Worm (Caenorhabditis elegans): ENCODE results near the gene Y53F4B.10.
A peak's percentile ranks its signal among the peaks of the same experiment; 100 is the strongest.

Gene Y53F4B.10

ce11 chrII:15026389-15026788, 23.1 kb upstream of the Y53F4B.10 start:
- TF ChIP-seq pqm-1 (tag; optimal IDR thresholded peaks at IDR 0.05): no peak
- no peak for TF ChIP-seq ceh-34 (tag; optimal IDR thresholded peaks at IDR 0.05)

- TF ChIP-seq pros-1 (tag; optimal IDR thresholded peaks at IDR 0.05): peak; percentile 63
- TF ChIP-seq fkh-10 (GFP tag; optimal IDR thresholded peaks at IDR 0.05): no peak
- TF ChIP-seq che-1 (tag; optimal IDR thresholded peaks at IDR 0.05): no peak
- no peak for TF ChIP-seq ceh-14 (tag; optimal IDR thresholded peaks at IDR 0.05)
- TF ChIP-seq pax-1 (tag; optimal IDR thresholded peaks at IDR 0.05): peak; percentile 74
- peak; percentile 62 for TF ChIP-seq unc-55 (GFP tag; optimal IDR thresholded peaks at IDR 0.05)
- TF ChIP-seq ama-1 (optimal IDR thresholded peaks at IDR 0.05): peak; percentile 90
- TF ChIP-seq odd-2 (tag; optimal IDR thresholded peaks at IDR 0.05): no peak
- no peak for TF ChIP-seq hlh-13 (GFP tag; optimal IDR thresholded peaks at IDR 0.05)
- peak; percentile 72 for TF ChIP-seq rnt-1 (tag; optimal IDR thresholded peaks at IDR 0.05)
- peak; percentile 69 for TF ChIP-seq hlh-30 (tag; optimal IDR thresholded peaks at IDR 0.05; ENCODE audit: insufficient read depth)
- TF ChIP-seq lim-6 (tag; optimal IDR thresholded peaks at IDR 0.05): no peak
- peak; percentile 78 for TF ChIP-seq dve-1 (tag; optimal IDR thresholded peaks at IDR 0.05)
- peak; percentile 59 for TF ChIP-seq elt-2 (tag; optimal IDR thresholded peaks at IDR 0.05)
- peak; percentile 48 for TF ChIP-seq ceh-31 (tag; optimal IDR thresholded peaks at IDR 0.05)
- no peak for TF ChIP-seq pqm-1 (tag; optimal IDR thresholded peaks at IDR 0.05)
- peak; percentile 68 for TF ChIP-seq madf-2 (tag; optimal IDR thresholded peaks at IDR 0.05)
- TF ChIP-seq ceh-34 (tag; optimal IDR thresholded peaks at IDR 0.05): peak; percentile 43
- TF ChIP-seq ztf-16 (tag; optimal IDR thresholded peaks at IDR 0.05): peak; percentile 96
- peak; percentile 36 for TF ChIP-seq ets-4 (tag; optimal IDR thresholded peaks at IDR 0.05)
- peak; percentile 78 for TF ChIP-seq nfya-1 (tag; optimal IDR thresholded peaks at IDR 0.05)
- TF ChIP-seq Y22D7AL.16 (tag; optimal IDR thresholded peaks at IDR 0.05): peak; percentile 8
- TF ChIP-seq C08G9.2 (tag; optimal IDR thresholded peaks at IDR 0.05): peak; percentile 14
- TF ChIP-seq fkh-6 (tag; optimal IDR thresholded peaks at IDR 0.05): no peak
- TF ChIP-seq tbx-2 (tag; optimal IDR thresholded peaks at IDR 0.05): peak; percentile 62
- peak; percentile 77 for TF ChIP-seq ref-2 (tag; optimal IDR thresholded peaks at IDR 0.05)
- peak; percentile 12 for TF ChIP-seq T23F11.4 (GFP tag; optimal IDR thresholded peaks at IDR 0.05)
- TF ChIP-seq unc-3 (GFP tag; conservative IDR thresholded peaks at IDR 0.05): no peak
- peak; percentile 39 for TF ChIP-seq unc-3 (tag; optimal IDR thresholded peaks at IDR 0.05)
- TF ChIP-seq unc-42 (tag; optimal IDR thresholded peaks at IDR 0.05): peak; percentile 47
- no peak for TF ChIP-seq ceh-45 (GFP tag; IDR thresholded peaks at IDR 0.05)
- peak; percentile 82 for TF ChIP-seq ceh-18 (tag; optimal IDR thresholded peaks at IDR 0.05)
- no peak for TF ChIP-seq fax-1 (tag; optimal IDR thresholded peaks at IDR 0.05)
- peak; percentile 4 for TF ChIP-seq K09A11.1 (tag; optimal IDR thresholded peaks at IDR 0.05; ENCODE audit: insufficient read depth)
Observed at ce11 chrII:15025599-15026164, 22.4 kb upstream of the Y53F4B.10 start, which contains the start of gene cmtr-1. TSS of gene cmtr-1 (plus strand) at chrII:15026114.

- TF ChIP-seq hlh-8 (tag; optimal IDR thresholded peaks at IDR 0.05) (no peak), unc-55 (GFP tag; optimal IDR thresholded peaks at IDR 0.05) (no peak), lin-11 (tag; optimal IDR thresholded peaks at IDR 0.05) (no peak), ceh-14 (tag; optimal IDR thresholded peaks at IDR 0.05) (no peak), ttx-3 (tag; optimal IDR thresholded peaks at IDR 0.05) (no peak), unc-42 (tag; optimal IDR thresholded peaks at IDR 0.05) (no peak), hlh-6 (tag; optimal IDR thresholded peaks at IDR 0.05) (no peak), madf-2 (tag; optimal IDR thresholded peaks at IDR 0.05) (no peak), ceh-45 (GFP tag; IDR thresholded peaks at IDR 0.05) (no peak), ceh-6 (GFP tag; optimal IDR thresholded peaks at IDR 0.05) (no peak), mec-3 (tag; optimal IDR thresholded peaks at IDR 0.05; ENCODE audit: borderline replicate concordance) (no peak), ets-4 (tag; optimal IDR thresholded peaks at IDR 0.05) (no peak), C08G9.2 (tag; optimal IDR thresholded peaks at IDR 0.05) (no peak), ceh-18 (tag; optimal IDR thresholded peaks at IDR 0.05) (no peak), K02D7.2 (tag; optimal IDR thresholded peaks at IDR 0.05) (no peak)
Observed at ce11 chrII:15025100-15025499, 21.8 kb upstream of the Y53F4B.10 start.
